Fruit fly (Drosophila melanogaster) whole organism, embryonic: Measurements from ENCODE around the gene CG17778.
A peak's percentile ranks its signal among the peaks of the same experiment; 100 is the strongest.

Experiments used
- Adf1 ChIP-seq: fragments of 200-800 bp; sonication (Bioruptor generic); IDR thresholded peaks from 2 replicates; pipeline ENCODE4 v1.3.6; 2022; ENCODE audit warnings: missing biosample characterization, missing genetic modification characterization
- B-H2 ChIP-seq: fragments of 200-800 bp; sonication (Bioruptor generic); optimal IDR thresholded peaks from 2 replicates; lab custom pipeline; 2018; ENCODE audit warnings: missing biosample characterization, mild to moderate bottlenecking, missing genetic modification characterization
- BtbVII ChIP-seq: fragments of 200-800 bp; sonication (Bioruptor generic); optimal IDR thresholded peaks from 3 replicates; lab custom pipeline; 2017; ENCODE audit warnings: missing biosample characterization, mild to moderate bottlenecking, missing genetic modification characterization
- C15 ChIP-seq: fragments of 200-800 bp; sonication (Bioruptor generic); IDR thresholded peaks from 3 replicates; pipeline ENCODE4 v1.3.6; 2022; ENCODE audit warnings: missing biosample characterization, missing genetic modification characterization
- CG1024 ChIP-seq: fragments of 200-800 bp; sonication (Bioruptor generic); IDR thresholded peaks from 2 replicates; pipeline ENCODE4 v1.3.6; 2022; ENCODE audit warnings: missing biosample characterization, missing genetic modification characterization
- CG10431 ChIP-seq: fragments of 200-800 bp; sonication (Bioruptor generic); optimal IDR thresholded peaks from 3 replicates; lab custom pipeline; 2018; ENCODE audit warnings: missing biosample characterization, mild to moderate bottlenecking, missing genetic modification characterization
- CG11093 ChIP-seq: fragments of 200-800 bp; sonication (Bioruptor generic); IDR thresholded peaks from 3 replicates; pipeline ENCODE4 v1.3.6; 2022; ENCODE audit warnings: missing biosample characterization, missing genetic modification characterization
- CG11560 ChIP-seq: fragments of 200-800 bp; sonication (Bioruptor generic); IDR thresholded peaks from 3 replicates; pipeline ENCODE4 v1.3.6; 2022; ENCODE audit warnings: missing biosample characterization, missing genetic modification characterization
- CG11723 ChIP-seq: fragments of 200-800 bp; sonication (Bioruptor generic); optimal IDR thresholded peaks from 2 replicates; lab custom pipeline; 2017; ENCODE audit warnings: missing biosample characterization, mild to moderate bottlenecking, missing genetic modification characterization
- CG12219 ChIP-seq: fragments of 200-800 bp; sonication (Bioruptor generic); optimal IDR thresholded peaks from 3 replicates; lab custom pipeline; 2018; ENCODE audit warnings: missing biosample characterization, mild to moderate bottlenecking, missing genetic modification characterization
- CG12942 ChIP-seq: fragments of 200-800 bp; sonication (Bioruptor generic); optimal IDR thresholded peaks from 3 replicates; lab custom pipeline; 2016; ENCODE audit warnings: missing biosample characterization, missing genetic modification characterization
- CG14965 ChIP-seq: fragments of 200-800 bp; sonication (Bioruptor generic); optimal IDR thresholded peaks from 2 replicates; lab custom pipeline; 2016; ENCODE audit warnings: missing biosample characterization, missing genetic modification characterization, borderline replicate concordance
- CG1602 ChIP-seq: fragments of 200-800 bp; sonication (Bioruptor generic); optimal IDR thresholded peaks from 3 replicates; lab custom pipeline; 2016; ENCODE audit warnings: missing biosample characterization, missing genetic modification characterization
- CG1647 ChIP-seq: fragments of 200-800 bp; sonication (Bioruptor generic); optimal IDR thresholded peaks from 3 replicates; lab custom pipeline; 2016; ENCODE audit warnings: missing biosample characterization, missing genetic modification characterization
- CG17385 ChIP-seq: fragments of 200-800 bp; sonication (Bioruptor generic); optimal IDR thresholded peaks from 3 replicates; lab custom pipeline; 2018; ENCODE audit warnings: missing biosample characterization, mild to moderate bottlenecking, missing genetic modification characterization
- CG18619 ChIP-seq: fragments of 200-800 bp; sonication (Bioruptor generic); optimal IDR thresholded peaks from 3 replicates; lab custom pipeline; 2017; ENCODE audit warnings: missing biosample characterization, mild to moderate bottlenecking, missing genetic modification characterization
- CG2129 ChIP-seq: fragments of 200-800 bp; sonication (Bioruptor generic); IDR thresholded peaks from 2 replicates; pipeline ENCODE4 v1.3.6; 2022; ENCODE audit warnings: missing biosample characterization, missing genetic modification characterization; ENCODE audit not compliant: partially characterized antibody
- CG3065 ChIP-seq: fragments of 200-800 bp; sonication (Bioruptor generic); optimal IDR thresholded peaks from 2 replicates; lab custom pipeline; 2016; ENCODE audit warnings: missing biosample characterization, missing genetic modification characterization
- CG31441 ChIP-seq: fragments of 200-800 bp; sonication (Bioruptor generic); IDR thresholded peaks from 2 replicates; pipeline ENCODE4 v1.3.6; 2022; ENCODE audit warnings: missing biosample characterization, missing genetic modification characterization
- CG3995 ChIP-seq: fragments of 200-800 bp; sonication (Bioruptor generic); optimal IDR thresholded peaks from 3 replicates; lab custom pipeline; 2016; ENCODE audit warnings: missing biosample characterization, missing genetic modification characterization
- CG4282 ChIP-seq: fragments of 200-800 bp; sonication (Bioruptor generic); optimal IDR thresholded peaks from 2 replicates; lab custom pipeline; 2016; ENCODE audit warnings: missing biosample characterization, missing genetic modification characterization
- CG6854 ChIP-seq: fragments of 200-800 bp; sonication (Bioruptor generic); optimal IDR thresholded peaks from 3 replicates; lab custom pipeline; 2017; ENCODE audit warnings: missing biosample characterization, mild to moderate bottlenecking, missing genetic modification characterization
- CG7372 ChIP-seq: fragments of 200-800 bp; sonication (Bioruptor generic); IDR thresholded peaks from 2 replicates; pipeline ENCODE4 v1.3.6; 2022; ENCODE audit warnings: missing biosample characterization, missing genetic modification characterization
- CG9932 ChIP-seq: fragments of 200-800 bp; sonication (Bioruptor generic); IDR thresholded peaks from 2 replicates; pipeline ENCODE4 v1.3.6; 2022; ENCODE audit warnings: missing biosample characterization, missing genetic modification characterization
- CrebB ChIP-seq: fragments of 200-800 bp; sonication (Bioruptor generic); optimal IDR thresholded peaks from 3 replicates; lab custom pipeline; 2018; ENCODE audit warnings: missing biosample characterization, mild to moderate bottlenecking, missing genetic modification characterization
- Dref ChIP-seq: fragments of 200-800 bp; sonication (Bioruptor generic); IDR thresholded peaks from 2 replicates; pipeline ENCODE4 v1.3.6; 2022; ENCODE audit warnings: missing biosample characterization, missing genetic modification characterization
- Hr78 ChIP-seq, 2 experiments: fragments of 200-800 bp in 1 of 2; fragments of >200 bp in 1 of 2; sonication (Bioruptor generic) in 1 of 2; optimal IDR thresholded peaks; 2 replicates each; lab custom pipeline; 2017 to 2019; ENCODE audit warnings: missing biosample characterization in 2 of 2, missing genetic modification characterization in 2 of 2, mild to moderate bottlenecking in 1 of 2, moderate library complexity in 1 of 2
- Myb ChIP-seq: fragments of 200-800 bp; sonication (Bioruptor generic); optimal IDR thresholded peaks from 2 replicates; lab custom pipeline; 2016; ENCODE audit warnings: missing biosample characterization, missing genetic modification characterization
- NC2β ChIP-seq: fragments of 200-800 bp; sonication (Bioruptor generic); optimal IDR thresholded peaks from 2 replicates; lab custom pipeline; 2016; ENCODE audit warnings: missing biosample characterization, missing genetic modification characterization
- Opbp ChIP-seq: fragments of 200-800 bp; sonication (Bioruptor generic); IDR thresholded peaks from 3 replicates; pipeline ENCODE4 v1.3.6; 2022; ENCODE audit warnings: missing biosample characterization, missing genetic modification characterization; ENCODE audit not compliant: partially characterized antibody
- Ssrp ChIP-seq: fragments of 200-800 bp; sonication (Bioruptor generic); optimal IDR thresholded peaks from 2 replicates; lab custom pipeline; 2018; ENCODE audit warnings: missing biosample characterization, mild to moderate bottlenecking, missing genetic modification characterization, moderate library complexity
- TFAM ChIP-seq: fragments of 200-800 bp; sonication (Bioruptor generic); optimal IDR thresholded peaks from 2 replicates; lab custom pipeline; 2017; ENCODE audit warnings: missing biosample characterization, missing genetic modification characterization, inconsistent platforms
- ara ChIP-seq: fragments of 200-800 bp; sonication (Bioruptor generic); IDR thresholded peaks from 2 replicates; pipeline ENCODE4 v1.3.6; 2022; ENCODE audit warnings: missing biosample characterization, missing genetic modification characterization
- cato ChIP-seq: fragments of 200-800 bp; sonication (Bioruptor generic); optimal IDR thresholded peaks from 2 replicates; lab custom pipeline; 2016; ENCODE audit warnings: missing biosample characterization, missing genetic modification characterization, borderline replicate concordance
- crp ChIP-seq, 2 experiments: fragments of 200-800 bp; sonication (Bioruptor generic); optimal IDR thresholded peaks; 2 replicates in 1 of 2; 3 replicates in 1 of 2; lab custom pipeline; 2017; ENCODE audit warnings: missing biosample characterization in 2 of 2, missing genetic modification characterization in 2 of 2, mild to moderate bottlenecking in 1 of 2, moderate library complexity in 1 of 2
- ems ChIP-seq: fragments of 200-800 bp; sonication (Bioruptor generic); optimal IDR thresholded peaks from 3 replicates; lab custom pipeline; 2016; ENCODE audit warnings: missing biosample characterization, missing genetic modification characterization
- grau ChIP-seq: fragments of 200-800 bp; optimal IDR thresholded peaks from 3 replicates; lab custom pipeline; 2019; ENCODE audit warnings: missing biosample characterization, mild to moderate bottlenecking, missing genetic modification characterization, moderate library complexity
- gro ChIP-seq: fragments of 200-800 bp; sonication (Bioruptor generic); optimal IDR thresholded peaks from 2 replicates; lab custom pipeline; 2016; ENCODE audit warnings: missing biosample characterization, missing genetic modification characterization
- ham ChIP-seq: fragments of 200-800 bp; sonication (Bioruptor generic); IDR thresholded peaks from 2 replicates; pipeline ENCODE4 v1.3.6; 2022; ENCODE audit warnings: missing biosample characterization, missing genetic modification characterization
- hkb ChIP-seq, 2 experiments: fragments of 200-800 bp in 1 of 2; fragments of >200 bp in 1 of 2; sonication (Bioruptor generic) in 1 of 2; IDR thresholded peaks in 1 of 2; optimal IDR thresholded peaks in 1 of 2; 2 replicates each; pipeline versions ENCODE4 v1.3.6 to Lab custom; 2017 to 2022; ENCODE audit warnings: missing biosample characterization in 1 of 2, missing genetic modification characterization in 1 of 2
- lbe ChIP-seq: fragments of 200-800 bp; sonication (Bioruptor generic); optimal IDR thresholded peaks from 2 replicates; lab custom pipeline; 2016; ENCODE audit warnings: missing biosample characterization, mild to moderate bottlenecking, missing genetic modification characterization
- peb ChIP-seq: fragments of 200-800 bp; sonication (Bioruptor generic); IDR thresholded peaks from 2 replicates; pipeline ENCODE4 v1.3.6; 2022; ENCODE audit warnings: missing biosample characterization, missing genetic modification characterization
- psq ChIP-seq: fragments of 200-800 bp; sonication (Bioruptor generic); optimal IDR thresholded peaks from 2 replicates; lab custom pipeline; 2017; ENCODE audit warnings: missing biosample characterization, missing genetic modification characterization
- sc ChIP-seq, 3 experiments: fragments of >200 bp in 2 of 3; fragments of 200-800 bp in 1 of 3; sonication (Bioruptor generic) in 1 of 3; optimal IDR thresholded peaks; 2 replicates in 2 of 3; 3 replicates in 1 of 3; lab custom pipeline; 2017; ENCODE audit warnings: mild to moderate bottlenecking in 1 of 3, missing biosample characterization in 1 of 3, missing genetic modification characterization in 1 of 3, missing genetic modification reagents in 1 of 3
- unpg ChIP-seq: fragments of 200-800 bp; sonication (Bioruptor generic); optimal IDR thresholded peaks from 3 replicates; lab custom pipeline; 2018; ENCODE audit warnings: missing biosample characterization, mild to moderate bottlenecking, missing genetic modification characterization, moderate library complexity
- wek ChIP-seq: fragments of 200-800 bp; sonication (Bioruptor generic); optimal IDR thresholded peaks from 3 replicates; lab custom pipeline; 2018; ENCODE audit warnings: missing biosample characterization, mild to moderate bottlenecking, missing genetic modification characterization, moderate library complexity
- wor ChIP-seq: fragments of 200-800 bp; sonication (Bioruptor generic); IDR thresholded peaks from 2 replicates; pipeline ENCODE4 v1.3.6; 2022; ENCODE audit warnings: missing biosample characterization, missing genetic modification characterization
- zfh2 ChIP-seq: fragments of 200-800 bp; sonication (Bioruptor generic); optimal IDR thresholded peaks from 2 replicates; lab custom pipeline; 2016; ENCODE audit warnings: missing biosample characterization, missing genetic modification characterization

Gene CG17778

dm6 chrX:499589-500041 is 5.2 kb downstream of the CG17778 start (continued):
- TF ChIP-seq CG12219 (GFP tag; lab: Kevin White, UChicago) (peak; percentile 85), gro (GFP tag; lab: Kevin White, UChicago) (peak; percentile 92), peb (0 out of 2 replicates have a peak, but pooled peaks have one; percentile 25), CG1602 (peak; percentile 66), Ssrp (peak; percentile 55), sc (optimal IDR thresholded peaks at IDR 0.05; lab: Kevin White, UChicago) (no peak), sc (GFP tag; optimal IDR thresholded peaks at IDR 0.05; lab: Kevin White, UChicago) (peak; percentile 28), wek (GFP tag; lab: Kevin White, UChicago) (peak; percentile 66), CG2129 (GFP tag; lab: Robert Waterston, UW) (no peak), ham (GFP tag; lab: Robert Waterston, UW) (no peak), lbe (GFP tag; lab: Kevin White, UChicago) (peak; percentile 24), psq (GFP tag; lab: Kevin White, UChicago) (peak; percentile 44), cato (GFP tag; lab: Kevin White, UChicago) (peak; percentile 44), CG1024 (GFP tag; lab: Robert Waterston, UW) (no peak), hkb (optimal IDR thresholded peaks at IDR 0.05; lab: Kevin White, UChicago) (no peak), hkb (GFP tag; IDR thresholded peaks at IDR 0.05; lab: Robert Waterston, UW) (peak; percentile 79), CG14965 (GFP tag; lab: Kevin White, UChicago) (peak; percentile 52), CG9932 (GFP tag; lab: Robert Waterston, UW) (peak; percentile 67), ara (GFP tag; lab: Robert Waterston, UW) (peak; percentile 48), Myb (peak; percentile 68), wor (peak; percentile 46; the same call in 1 of the 2 replicates), Hr78 (GFP tag; optimal IDR thresholded peaks at IDR 0.05; lab: Kevin White, UChicago) (peak in 1 of 2 experiments; percentile 11), unpg (GFP tag; lab: Kevin White, UChicago) (peak; percentile 80), CG31441 (GFP tag; lab: Robert Waterston, UW) (no peak), CG18619 (GFP tag; lab: Kevin White, UChicago) (peak; percentile 87), TFAM (GFP tag; lab: Kevin White, UChicago) (no peak), CG4282 (GFP tag; lab: Kevin White, UChicago) (peak; percentile 54), CrebB (peak; percentile 87), CG10431 (GFP tag; lab: Kevin White, UChicago) (peak; percentile 43), grau (peak; percentile 87), B-H2 (peak; percentile 86), Dref (GFP tag; lab: Robert Waterston, UW) (no peak), CG17385 (peak; percentile 83), CG11560 (tag; lab: Robert Waterston, UW) (peak; percentile 50; the same call in 1 of the 3 replicates), ems (peak; percentile 72), C15 (GFP tag; lab: Robert Waterston, UW) (no peak), Adf1 (GFP tag; lab: Robert Waterston, UW) (peak; percentile 96), CG12942 (GFP tag; lab: Kevin White, UChicago) (peak; percentile 60), zfh2 (GFP tag; lab: Kevin White, UChicago) (peak; percentile 83), CG11723 (GFP tag; lab: Kevin White, UChicago) (peak; percentile 77), CG11093 (peak; percentile 51; the same call in 1 of the 3 replicates), NC2β (GFP tag; lab: Kevin White, UChicago) (peak; percentile 59), BtbVII (peak; percentile 90), CG6854 (GFP tag; lab: Kevin White, UChicago) (peak; percentile 87), Opbp (GFP tag; lab: Robert Waterston, UW) (0 out of 3 replicates have a peak, but pooled peaks have one; percentile 8), crp (GFP tag; optimal IDR thresholded peaks at IDR 0.05; lab: Kevin White, UChicago) (peak in 1 of 2 experiments; percentile 40), CG3065 (GFP tag; lab: Kevin White, UChicago) (peak; percentile 50), CG7372 (GFP tag; lab: Robert Waterston, UW) (peak; percentile 68), CG1647 (GFP tag; lab: Kevin White, UChicago) (peak; percentile 59), CG3995 (GFP tag; lab: Kevin White, UChicago) (peak; percentile 52)
